Worm (Caenorhabditis elegans): ENCODE measurements around the gene M02B7.2.

ce11 chrIV:3817253-3817652 is 13.9 kb downstream of the M02B7.2 start:
- no peak for TF ChIP-seq ceh-82 (tag; optimal IDR thresholded peaks at IDR 0.05)
- no peak for TF ChIP-seq R02D3.7 (tag; optimal IDR thresholded peaks at IDR 0.05)
- no peak for TF ChIP-seq ZK546.5 (tag; optimal IDR thresholded peaks at IDR 0.05)
- no peak for TF ChIP-seq unc-62 (GFP tag; optimal IDR thresholded peaks at IDR 0.05)
- no peak for TF ChIP-seq ama-1 (optimal IDR thresholded peaks at IDR 0.05)
- TF ChIP-seq nhr-77 (tag; optimal IDR thresholded peaks at IDR 0.05): no peak
- TF ChIP-seq egl-5 (tag; optimal IDR thresholded peaks at IDR 0.05): no peak

Data from whole organism, L3 larva.